Fruit fly (Drosophila melanogaster): ENCODE results near the gene CCT6.

CCT6 gene

DNA sequence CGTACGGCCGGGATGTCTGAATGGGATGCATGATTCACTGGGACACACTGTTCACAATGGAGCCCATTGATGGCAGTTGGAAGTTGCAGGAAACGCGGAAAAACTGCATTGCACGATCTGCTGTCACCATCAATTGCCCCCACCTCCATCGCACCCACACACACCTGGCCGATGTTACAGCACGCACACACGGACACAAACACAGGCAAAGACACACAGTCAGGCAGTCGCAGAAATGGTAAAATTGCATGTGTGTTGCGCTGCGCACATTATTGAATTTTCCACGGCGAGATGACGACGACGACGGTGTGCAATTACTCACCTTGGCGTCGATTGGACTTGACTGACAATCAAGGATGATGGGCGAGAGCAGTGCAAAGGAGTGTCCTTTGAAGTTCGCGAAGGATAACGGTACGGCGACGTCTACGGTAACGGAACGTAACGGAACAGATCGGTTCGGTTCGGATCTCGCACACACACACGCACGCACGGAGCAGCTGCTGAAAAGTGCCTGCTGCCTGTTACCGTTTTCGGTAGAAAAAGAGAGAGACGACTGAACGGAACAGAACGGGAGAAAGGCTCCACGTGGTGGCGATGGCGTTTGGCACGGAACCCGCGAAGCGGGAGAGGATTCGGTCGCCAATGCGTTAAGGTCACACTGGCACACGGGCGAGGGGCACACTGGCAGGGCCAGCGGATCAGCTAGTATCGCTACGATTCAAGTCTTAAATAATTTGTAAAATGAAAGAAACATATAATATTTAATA lies 36.3 kb upstream of the CCT6 start, which contains the start of the genes CG9281 and CG15601 (continued):
- TF ChIP-seq CG9932 (GFP tag; IDR thresholded peaks at IDR 0.05), result peak; percentile 33
- no peak for TF ChIP-seq emc (GFP tag; optimal IDR thresholded peaks at IDR 0.05)
- TF ChIP-seq Dip3 (GFP tag; optimal IDR thresholded peaks at IDR 0.05), result no peak
- TF ChIP-seq Elba2 (GFP tag; optimal IDR thresholded peaks at IDR 0.05), result no peak
- TF ChIP-seq HmgZ (tag; optimal IDR thresholded peaks at IDR 0.05), result no peak
- no peak for TF ChIP-seq CG2120 (GFP tag; optimal IDR thresholded peaks at IDR 0.05)
- no peak for TF ChIP-seq Tbp (GFP tag; optimal IDR thresholded peaks at IDR 0.05)
- no peak for TF ChIP-seq zen2 (GFP tag; IDR thresholded peaks at IDR 0.05; ENCODE audit: partially characterized antibody)
- TF ChIP-seq CG17361 (GFP tag; IDR thresholded peaks at IDR 0.05), result 0 out of 3 replicates have a peak, but pooled peaks have one; percentile 36
- TF ChIP-seq cwo (GFP tag; optimal IDR thresholded peaks at IDR 0.05), result peak; percentile 7
- peak; percentile 19; the same call in 1 of the 2 replicates for TF ChIP-seq bbx (GFP tag; IDR thresholded peaks at IDR 0.05; ENCODE audit: partially characterized antibody)
- TF ChIP-seq gce (GFP tag; IDR thresholded peaks at IDR 0.05), result no peak
- peak; percentile 9; the same call in 1 of the 3 replicates for TF ChIP-seq otp (GFP tag; IDR thresholded peaks at IDR 0.05)
- no peak for TF ChIP-seq CG13624 (GFP tag; optimal IDR thresholded peaks at IDR 0.05)
- no peak for TF ChIP-seq Blimp-1 (GFP tag; optimal IDR thresholded peaks at IDR 0.05)
- TF ChIP-seq ato (GFP tag; IDR thresholded peaks at IDR 0.05; ENCODE audit: partially characterized antibody), result no peak
- no peak for TF ChIP-seq wek (GFP tag; optimal IDR thresholded peaks at IDR 0.05)
- no peak for TF ChIP-seq toy (GFP tag; IDR thresholded peaks at IDR 0.05)
- TF ChIP-seq peb (GFP tag; IDR thresholded peaks at IDR 0.05), result no peak
- TF ChIP-seq rib (GFP tag; IDR thresholded peaks at IDR 0.05), result peak; percentile 82; the same call in 1 of the 2 replicates
- no peak for TF ChIP-seq CG7357 (GFP tag; IDR thresholded peaks at IDR 0.05)
- TF ChIP-seq ATbp (GFP tag; optimal IDR thresholded peaks at IDR 0.05), result no peak
- peak; percentile 96 for TF ChIP-seq dm (GFP tag; optimal IDR thresholded peaks at IDR 0.05)
- peak; percentile 64 for TF ChIP-seq HLHmδ (GFP tag; optimal IDR thresholded peaks at IDR 0.05)
- TF ChIP-seq btn (GFP tag; optimal IDR thresholded peaks at IDR 0.05), result no peak
- no peak for TF ChIP-seq luna (GFP tag; optimal IDR thresholded peaks at IDR 0.05)
- TF ChIP-seq Atf6 (GFP tag; IDR thresholded peaks at IDR 0.05), result no peak; the same call in 1 of the 2 replicates
- TF ChIP-seq HLH3B (GFP tag; IDR thresholded peaks at IDR 0.05), result no peak
- no peak for TF ChIP-seq inv (GFP tag; IDR thresholded peaks at IDR 0.05; ENCODE audit: partially characterized antibody)
- TF ChIP-seq zfh1 (GFP tag; IDR thresholded peaks at IDR 0.05), result peak; percentile 47; the same call in 1 of the 3 replicates
- TF ChIP-seq Mrtf (GFP tag; IDR thresholded peaks at IDR 0.05), result no peak
- no peak for TF ChIP-seq CG17328 (GFP tag; IDR thresholded peaks at IDR 0.05)
- no peak for TF ChIP-seq crol (GFP tag; IDR thresholded peaks at IDR 0.05)
- TF ChIP-seq CG2202 (tag; optimal IDR thresholded peaks at IDR 0.05), result no peak
- TF ChIP-seq Ada2b (GFP tag; IDR thresholded peaks at IDR 0.05), result no peak
- no peak for TF ChIP-seq ara (GFP tag; IDR thresholded peaks at IDR 0.05)
- no peak for TF ChIP-seq CG14014 (GFP tag; IDR thresholded peaks at IDR 0.05)
- no peak for TF ChIP-seq CG32532 (GFP tag; IDR thresholded peaks at IDR 0.05)
- TF ChIP-seq CG10431 (GFP tag; optimal IDR thresholded peaks at IDR 0.05), result no peak
- no peak for TF ChIP-seq dan (GFP tag; IDR thresholded peaks at IDR 0.05)
- TF ChIP-seq vfl (GFP tag; optimal IDR thresholded peaks at IDR 0.05), result no peak
- TF ChIP-seq NK7.1 (GFP tag; optimal IDR thresholded peaks at IDR 0.05), result no peak
- no peak for TF ChIP-seq ssp (GFP tag; IDR thresholded peaks at IDR 0.05)
- TF ChIP-seq CG10959 (GFP tag; IDR thresholded peaks at IDR 0.05), result no peak
- TF ChIP-seq ken (GFP tag; IDR thresholded peaks at IDR 0.05), result no peak
- TF ChIP-seq CG12391 (tag; optimal IDR thresholded peaks at IDR 0.05), result peak; percentile 24
- no peak for TF ChIP-seq Gug (GFP tag; IDR thresholded peaks at IDR 0.05)
- TF ChIP-seq CG7928 (GFP tag; optimal IDR thresholded peaks at IDR 0.05), result no peak
- TF ChIP-seq CG15011 (GFP tag; optimal IDR thresholded peaks at IDR 0.05), result no peak
- no peak for TF ChIP-seq CG17186 (GFP tag; optimal IDR thresholded peaks at IDR 0.05)
- TF ChIP-seq CG14667 (GFP tag; IDR thresholded peaks at IDR 0.05), result no peak

Data from whole organism, embryonic.